Worm (Caenorhabditis elegans): ENCODE results near the gene oct-2.

ce11 chrX:11296683-11297365, 49.4 kb upstream of the oct-2 start, which contains the start of gene inx-2:
- TF ChIP-seq B0310.2 (tag; optimal IDR thresholded peaks at IDR 0.05) (no peak), ceh-13 (GFP tag; optimal IDR thresholded peaks at IDR 0.05) (no peak), ama-1 (optimal IDR thresholded peaks at IDR 0.05) (no peak), tra-4 (tag; optimal IDR thresholded peaks at IDR 0.05) (no peak), flt-1 (GFP tag; IDR thresholded peaks at IDR 0.05) (no peak), hmg-4 (GFP tag; optimal IDR thresholded peaks at IDR 0.05) (peak; percentile 61), tbx-11 (GFP tag; IDR thresholded peaks at IDR 0.05) (no peak), F13C5.2 (tag; optimal IDR thresholded peaks at IDR 0.05) (no peak), ceh-36 (tag; optimal IDR thresholded peaks at IDR 0.05) (no peak), aly-1 (tag; optimal IDR thresholded peaks at IDR 0.05) (no peak)
